Worm (Caenorhabditis elegans) whole organism, L3 larva: Measurements from ENCODE around the gene H37A05.2.

Experiments used
- R02D3.7 ChIP-seq: fragments of 150-350 bp; optimal IDR thresholded peaks from 2 replicates; lab custom pipeline; 2014; ENCODE audit warnings: missing biosample characterization, missing genetic modification characterization
- ZK546.5 ChIP-seq: sonication (generic microtip); optimal IDR thresholded peaks from 2 replicates; lab custom pipeline; 2017; ENCODE audit warnings: missing biosample characterization, missing genetic modification characterization
- aly-2 ChIP-seq: fragments of 150-350 bp; optimal IDR thresholded peaks from 2 replicates; lab custom pipeline; 2014; ENCODE audit warnings: missing biosample characterization, missing genetic modification characterization
- ama-1 ChIP-seq: fragments of 150-350 bp; optimal IDR thresholded peaks from 2 replicates; lab custom pipeline; 2018
- ceh-16 ChIP-seq: sonication (generic microtip); optimal IDR thresholded peaks from 2 replicates; lab custom pipeline; 2017; ENCODE audit warnings: missing biosample characterization, missing genetic modification characterization
- ceh-28 ChIP-seq: fragments of 150-350 bp; optimal IDR thresholded peaks from 2 replicates; lab custom pipeline; 2014; ENCODE audit warnings: missing biosample characterization, missing genetic modification reagents, missing genetic modification characterization
- ceh-82 ChIP-seq: fragments of 150-350 bp; optimal IDR thresholded peaks from 2 replicates; lab custom pipeline; 2014; ENCODE audit warnings: missing biosample characterization, missing genetic modification characterization
- ceh-9 ChIP-seq: sonication (generic microtip); optimal IDR thresholded peaks from 2 replicates; lab custom pipeline; 2018; ENCODE audit warnings: missing biosample characterization, missing genetic modification characterization
- daf-12 ChIP-seq: fragments of 150-350 bp; optimal IDR thresholded peaks from 2 replicates; lab custom pipeline; 2014; ENCODE audit warnings: missing biosample characterization, missing genetic modification reagents, missing genetic modification characterization
- egl-27 ChIP-seq: sonication (generic microtip); optimal IDR thresholded peaks from 4 replicates; lab custom pipeline; 2017; ENCODE audit warnings: missing biosample characterization, missing genetic modification reagents, missing genetic modification characterization
- egl-5 ChIP-seq: fragments of 150-350 bp; optimal IDR thresholded peaks from 2 replicates; lab custom pipeline; 2017; ENCODE audit warnings: missing biosample characterization, missing genetic modification reagents, missing genetic modification characterization, inconsistent platforms
- elt-1 ChIP-seq: fragments of 150-350 bp; optimal IDR thresholded peaks from 2 replicates; lab custom pipeline; 2014; ENCODE audit warnings: missing biosample characterization, missing genetic modification characterization
- elt-2 ChIP-seq: sonication (generic microtip); optimal IDR thresholded peaks from 2 replicates; lab custom pipeline; 2016; ENCODE audit warnings: missing genetic modification reagents, mild to moderate bottlenecking, missing genetic modification characterization, missing compliant biosample characterization
- elt-3 ChIP-seq, 3 experiments: fragments of 150-350 bp in 1 of 3; sonication (generic microtip) in 2 of 3; optimal IDR thresholded peaks; 2 replicates in 2 of 3; 4 replicates in 1 of 3; lab custom pipeline; 2014 to 2017; ENCODE audit warnings: missing biosample characterization in 3 of 3, missing genetic modification characterization in 3 of 3
- eor-1 ChIP-seq, 2 experiments: fragments of 150-350 bp; optimal IDR thresholded peaks; 2 replicates each; lab custom pipeline; 2014 to 2018; ENCODE audit warnings: missing biosample characterization in 2 of 2, missing genetic modification characterization in 2 of 2
- fkh-10 ChIP-seq: sonication (generic microtip); optimal IDR thresholded peaks from 2 replicates; lab custom pipeline; 2017; ENCODE audit warnings: missing biosample characterization, missing genetic modification reagents, missing genetic modification characterization
- fkh-2 ChIP-seq: fragments of 150-350 bp; optimal IDR thresholded peaks from 2 replicates; lab custom pipeline; 2014; ENCODE audit warnings: missing biosample characterization, missing genetic modification reagents, missing genetic modification characterization
- fos-1 ChIP-seq: fragments of 150-350 bp; optimal IDR thresholded peaks from 2 replicates; lab custom pipeline; 2014; ENCODE audit warnings: missing biosample characterization, missing genetic modification characterization
- hmg-11 ChIP-seq: sonication (generic microtip); optimal IDR thresholded peaks from 2 replicates; lab custom pipeline; 2016; ENCODE audit warnings: missing genetic modification characterization, missing compliant biosample characterization
- jun-1 ChIP-seq: fragments of 150-350 bp; optimal IDR thresholded peaks from 2 replicates; lab custom pipeline; 2014; ENCODE audit warnings: missing biosample characterization, missing genetic modification reagents, missing genetic modification characterization
- lin-15B ChIP-seq: fragments of 150-350 bp; optimal IDR thresholded peaks from 2 replicates; lab custom pipeline; 2014; ENCODE audit warnings: missing biosample characterization, missing genetic modification characterization
- lin-39 ChIP-seq: fragments of 150-350 bp; optimal IDR thresholded peaks from 2 replicates; lab custom pipeline; 2018; ENCODE audit warnings: missing biosample characterization, missing genetic modification reagents, missing genetic modification characterization
- lsy-12 ChIP-seq: sonication (generic microtip); optimal IDR thresholded peaks from 2 replicates; lab custom pipeline; 2016; ENCODE audit warnings: mild to moderate bottlenecking, missing genetic modification characterization, missing compliant biosample characterization
- mdl-1 ChIP-seq: fragments of 150-350 bp; optimal IDR thresholded peaks from 2 replicates; lab custom pipeline; 2014; ENCODE audit warnings: missing biosample characterization, missing genetic modification characterization
- mml-1 ChIP-seq: fragments of 150-350 bp; sonication (generic microtip); optimal IDR thresholded peaks from 3 replicates; lab custom pipeline; 2014; ENCODE audit warnings: missing biosample characterization, missing genetic modification characterization
- nfya-1 ChIP-seq: sonication (generic microtip); optimal IDR thresholded peaks from 2 replicates; lab custom pipeline; 2017; ENCODE audit warnings: missing genetic modification characterization, mild to moderate bottlenecking, missing compliant biosample characterization, antibody characterized with exemption, moderate library complexity; ENCODE audit not compliant: insufficient read depth
- nhr-11 ChIP-seq: fragments of 150-350 bp; optimal IDR thresholded peaks from 2 replicates; lab custom pipeline; 2014; ENCODE audit warnings: missing biosample characterization, missing genetic modification characterization
- nhr-12 ChIP-seq: fragments of 150-350 bp; optimal IDR thresholded peaks from 2 replicates; lab custom pipeline; 2014; ENCODE audit warnings: missing biosample characterization, missing genetic modification characterization
- nhr-23 ChIP-seq: fragments of 150-350 bp; optimal IDR thresholded peaks from 2 replicates; lab custom pipeline; 2014; ENCODE audit warnings: missing biosample characterization, missing genetic modification reagents, missing genetic modification characterization
- nhr-237 ChIP-seq: fragments of 150-350 bp; optimal IDR thresholded peaks from 2 replicates; lab custom pipeline; 2014; ENCODE audit warnings: missing biosample characterization, missing genetic modification characterization
- nhr-25 ChIP-seq: sonication (generic microtip); optimal IDR thresholded peaks from 2 replicates; lab custom pipeline; 2017; ENCODE audit warnings: missing biosample characterization, missing genetic modification characterization
- nhr-28 ChIP-seq: fragments of 150-350 bp; optimal IDR thresholded peaks from 2 replicates; lab custom pipeline; 2014; ENCODE audit warnings: missing biosample characterization, missing genetic modification characterization
- nhr-43 ChIP-seq: sonication (generic microtip); optimal IDR thresholded peaks from 2 replicates; lab custom pipeline; 2016; ENCODE audit warnings: mild to moderate bottlenecking, missing genetic modification characterization, missing compliant biosample characterization; ENCODE audit not compliant: poor library complexity, severe bottlenecking
- nhr-67 ChIP-seq: fragments of 150-350 bp; optimal IDR thresholded peaks from 2 replicates; lab custom pipeline; 2014; ENCODE audit warnings: missing biosample characterization, missing genetic modification characterization
- nhr-76 ChIP-seq: fragments of 150-350 bp; sonication (generic microtip); optimal IDR thresholded peaks from 5 replicates; lab custom pipeline; 2014; ENCODE audit warnings: missing biosample characterization, missing genetic modification characterization
- pha-4 ChIP-seq: fragments of 150-350 bp; optimal IDR thresholded peaks from 2 replicates; lab custom pipeline; 2014; ENCODE audit warnings: missing biosample characterization, missing genetic modification reagents, missing genetic modification characterization
- pqm-1 ChIP-seq: fragments of 150-350 bp; optimal IDR thresholded peaks from 2 replicates; lab custom pipeline; 2017; ENCODE audit warnings: missing biosample characterization, missing genetic modification characterization, inconsistent platforms
- sea-2 ChIP-seq: fragments of 150-350 bp; sonication (generic microtip); optimal IDR thresholded peaks from 4 replicates; lab custom pipeline; 2014; ENCODE audit warnings: missing biosample characterization, missing genetic modification reagents, missing genetic modification characterization
- skn-1 ChIP-seq: fragments of 150-350 bp; optimal IDR thresholded peaks from 2 replicates; lab custom pipeline; 2014; ENCODE audit warnings: missing biosample characterization, missing genetic modification characterization
- snpc-4 ChIP-seq: fragments of 150-350 bp; optimal IDR thresholded peaks from 2 replicates; lab custom pipeline; 2014; ENCODE audit warnings: missing biosample characterization, missing genetic modification characterization
- unc-39 ChIP-seq: sonication (generic microtip); optimal IDR thresholded peaks from 4 replicates; lab custom pipeline; 2017; ENCODE audit warnings: missing biosample characterization, missing genetic modification characterization
- unc-62 ChIP-seq: fragments of 150-350 bp; sonication (generic microtip); optimal IDR thresholded peaks from 4 replicates; lab custom pipeline; 2014; ENCODE audit warnings: missing biosample characterization, missing genetic modification reagents, missing genetic modification characterization
- zag-1 ChIP-seq: fragments of 150-350 bp; optimal IDR thresholded peaks from 2 replicates; lab custom pipeline; 2014; ENCODE audit warnings: missing biosample characterization, missing genetic modification characterization
- ztf-11 ChIP-seq: fragments of 150-350 bp; optimal IDR thresholded peaks from 2 replicates; lab custom pipeline; 2014; ENCODE audit warnings: missing biosample characterization, missing genetic modification characterization
- ztf-4 ChIP-seq: fragments of 150-350 bp; optimal IDR thresholded peaks from 2 replicates; lab custom pipeline; 2014; ENCODE audit warnings: missing biosample characterization, missing genetic modification characterization

Gene H37A05.2

ce11 chrV:13634149-13634548 is at the start of gene H37A05.2:
H37A05.2 (minus strand) TSS chrV:13634249.
- TF ChIP-seq eor-1 (tag; optimal IDR thresholded peaks at IDR 0.05; lab: Kevin White, UChicago) (no peak), ama-1 (lab: Kevin White, UChicago) (no peak), nhr-25 (no peak), unc-39 (no peak), aly-2 (tag; lab: Kevin White, UChicago) (no peak), nhr-12 (no peak), skn-1 (tag; lab: Kevin White, UChicago) (no peak), daf-12 (tag; lab: Kevin White, UChicago) (no peak), elt-3 (tag; optimal IDR thresholded peaks at IDR 0.05; lab: Kevin White, UChicago) (no peak), egl-5 (tag; lab: Kevin White, UChicago) (no peak), R02D3.7 (no peak), lin-15B (tag; lab: Kevin White, UChicago) (no peak), lsy-12 (tag; lab: Kevin White, UChicago) (no peak), pha-4 (tag; lab: Kevin White, UChicago) (no peak)

DNA sequence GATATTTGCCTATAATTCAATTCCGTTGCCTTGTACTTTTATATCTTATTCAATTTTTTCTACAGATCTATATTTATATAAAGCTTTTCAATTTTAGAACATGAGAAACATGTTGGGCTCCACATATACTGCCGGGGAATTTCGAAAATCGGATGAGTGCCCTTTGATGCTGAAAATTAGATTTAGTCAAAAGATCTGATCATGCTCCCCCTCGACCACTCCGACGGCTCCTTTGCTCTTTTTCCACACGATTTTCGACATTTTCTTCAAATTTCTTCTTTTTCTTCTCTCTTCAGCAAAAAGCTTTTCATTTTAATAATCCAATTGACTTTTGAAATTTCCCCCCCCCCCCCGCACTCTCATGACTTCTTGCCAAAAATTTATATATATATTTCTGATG is 47.4 kb upstream of the H37A05.2 start:
- TF ChIP-seq snpc-4 (tag; lab: Kevin White, UChicago) = no peak
- no peak for TF ChIP-seq mml-1
- TF ChIP-seq lin-39 = no peak
- peak; percentile 58 for TF ChIP-seq fkh-10

- TF ChIP-seq fos-1 (tag; lab: Kevin White, UChicago) (no peak), ceh-16 (tag; lab: Kevin White, UChicago) (no peak), mml-1 (no peak), nhr-43 (tag; lab: Kevin White, UChicago) (no peak), egl-27 (no peak), nhr-67 (tag; lab: Kevin White, UChicago) (no peak), lin-15B (tag; lab: Kevin White, UChicago) (no peak), ceh-28 (tag; lab: Kevin White, UChicago) (no peak), sea-2 (GFP tag; lab: Kevin White, UChicago) (no peak)
Measured at ce11 chrV:13679859-13680258, 45.8 kb upstream of the H37A05.2 start.

DNA sequence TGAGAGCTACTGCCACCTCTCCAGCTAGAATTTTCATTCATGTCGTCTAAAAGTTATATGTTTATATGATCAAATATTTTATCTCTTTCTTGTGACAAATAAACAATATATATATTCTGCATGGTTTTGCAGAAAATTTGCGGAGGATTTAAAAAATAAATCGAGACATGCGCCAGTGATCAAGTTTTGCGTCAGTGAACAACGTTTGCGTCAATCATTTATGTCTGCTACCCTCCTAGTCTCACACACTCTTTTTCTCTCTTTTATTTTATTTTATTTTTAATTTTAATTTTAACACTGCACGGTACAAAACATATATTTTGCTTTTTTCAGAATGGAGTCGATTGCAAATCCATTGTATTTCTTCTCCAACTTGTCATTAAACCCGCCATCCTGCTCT is 44.5 kb upstream of the H37A05.2 start, which contains the start of the genes tag-65 and ccz-1:
tag-65 (minus strand) TSS at position 46 of the 400 bp plus-strand sequence.
ccz-1 (plus strand) TSS at position 334 of the 400 bp plus-strand sequence.
- TF ChIP-seq skn-1 (tag; lab: Kevin White, UChicago) = no peak
- TF ChIP-seq sea-2 (GFP tag; lab: Kevin White, UChicago) = no peak
- TF ChIP-seq nhr-237 = no peak
- TF ChIP-seq zag-1 = no peak
- peak; percentile 37 for TF ChIP-seq lin-39
- peak; percentile 91 for TF ChIP-seq lin-15B (tag; lab: Kevin White, UChicago)
- no peak for TF ChIP-seq mml-1
- no peak for TF ChIP-seq ZK546.5 (tag; lab: Kevin White, UChicago)
- peak; percentile 42 for TF ChIP-seq lsy-12 (tag; lab: Kevin White, UChicago)
- TF ChIP-seq nhr-43 (tag; lab: Kevin White, UChicago) = peak; percentile 92
- TF ChIP-seq eor-1 (tag; optimal IDR thresholded peaks at IDR 0.05; lab: Kevin White, UChicago) = no peak
- peak; percentile 94 for TF ChIP-seq pha-4 (tag; lab: Kevin White, UChicago)
- TF ChIP-seq unc-39 = no peak
- TF ChIP-seq nhr-11 = peak; percentile 11
- TF ChIP-seq ceh-9 = no peak
- TF ChIP-seq nfya-1 (tag; lab: Kevin White, UChicago) = peak; percentile 87
- TF ChIP-seq ztf-4 (tag; lab: Kevin White, UChicago) = no peak
- peak; percentile 37 for TF ChIP-seq fkh-10
- TF ChIP-seq R02D3.7 = peak; percentile 81
- TF ChIP-seq aly-2 (tag; lab: Kevin White, UChicago) = no peak
- TF ChIP-seq mdl-1 (tag; lab: Kevin White, UChicago) = no peak
- peak; percentile 70 for TF ChIP-seq jun-1 (tag; lab: Kevin White, UChicago)
- TF ChIP-seq ama-1 (lab: Kevin White, UChicago) = peak; percentile 33
- TF ChIP-seq ceh-16 (tag; lab: Kevin White, UChicago) = no peak
- no peak for TF ChIP-seq nhr-76 (tag; lab: Kevin White, UChicago)
- no peak for TF ChIP-seq nhr-28
- TF ChIP-seq fkh-2 (tag; lab: Kevin White, UChicago) = no peak
- no peak for TF ChIP-seq elt-3 (tag; optimal IDR thresholded peaks at IDR 0.05; lab: Kevin White, UChicago)
- TF ChIP-seq ztf-11 = no peak
- peak; percentile 94 for TF ChIP-seq nhr-23 (tag; lab: Kevin White, UChicago)
- peak; percentile 71 for TF ChIP-seq ceh-82
- no peak for TF ChIP-seq unc-62 (GFP tag; lab: Kevin White, UChicago)
- peak; percentile 79 for TF ChIP-seq snpc-4 (tag; lab: Kevin White, UChicago)
- TF ChIP-seq fos-1 (tag; lab: Kevin White, UChicago) = no peak
- TF ChIP-seq hmg-11 = no peak
- TF ChIP-seq nhr-67 (tag; lab: Kevin White, UChicago) = no peak
- TF ChIP-seq pqm-1 (tag; lab: Kevin White, UChicago) = peak; percentile 27
- TF ChIP-seq elt-1 (tag; lab: Kevin White, UChicago) = peak; percentile 3
- no peak for TF ChIP-seq daf-12 (tag; lab: Kevin White, UChicago)
- peak; percentile 65 for TF ChIP-seq egl-5 (tag; lab: Kevin White, UChicago)
- peak; percentile 53 for TF ChIP-seq elt-2
- TF ChIP-seq egl-27 = peak; percentile 40
- peak; percentile 77 for TF ChIP-seq ceh-28 (tag; lab: Kevin White, UChicago)
